Worm (Caenorhabditis elegans): ENCODE data around the gene F57B9.8.

- TF ChIP-seq tab-1 (GFP tag; IDR thresholded peaks at IDR 0.05) (no peak), flt-1 (GFP tag; IDR thresholded peaks at IDR 0.05) (no peak), T22C8.4 (GFP tag; IDR thresholded peaks at IDR 0.05) (no peak)
Measured at ce11 chrIII:6914840-6915239, 20.3 kb downstream of the F57B9.8 start.
